Worm (Caenorhabditis elegans) whole organism, L4 larva: ENCODE measurements around the gene vit-6.
A peak's percentile ranks its signal among the peaks of the same experiment; 100 is the strongest.

Source experiments
- D1046.2 ChIP-seq: fragments of 200-800 bp; sonication (Bioruptor generic); IDR thresholded peaks from 2 replicates; pipeline ENCODE4 v1.3.6; 2022; ENCODE audit warnings: missing genetic modification characterization, missing compliant biosample characterization
- F26F4.8 ChIP-seq: fragments of 200-800 bp; sonication (Bioruptor generic); conservative IDR thresholded peaks from 2 replicates; pipeline ENCODE4 v1.3.6; 2022; ENCODE audit warnings: missing genetic modification characterization, missing compliant biosample characterization
- F44E2.7 ChIP-seq: fragments of 200-800 bp; sonication (Bioruptor generic); IDR thresholded peaks from 2 replicates; pipeline ENCODE4 v2.1.2; 2022; ENCODE audit warnings: missing genetic modification characterization, missing compliant biosample characterization
- R02D3.7 ChIP-seq: fragments of 150-350 bp; sonication (generic microtip); optimal IDR thresholded peaks from 3 replicates; lab custom pipeline; 2014; ENCODE audit warnings: missing biosample characterization, missing genetic modification characterization
- Y105C5A.15 ChIP-seq: fragments of 200-800 bp; sonication (Bioruptor generic); IDR thresholded peaks from 2 replicates; pipeline ENCODE4 v1.3.6; 2022; ENCODE audit warnings: missing genetic modification characterization, missing compliant biosample characterization
- Y75B8A.6 ChIP-seq: fragments of 200-800 bp; sonication (Bioruptor generic); IDR thresholded peaks from 2 replicates; pipeline ENCODE4 v1.3.6; 2022; ENCODE audit warnings: missing genetic modification reagents, missing genetic modification characterization, missing compliant biosample characterization
- ZK337.2 ChIP-seq: fragments of 200-800 bp; sonication (Bioruptor generic); IDR thresholded peaks from 2 replicates; pipeline ENCODE4 v1.3.6; 2022; ENCODE audit warnings: missing genetic modification reagents, missing genetic modification characterization, missing compliant biosample characterization
- ZK546.5 ChIP-seq, 2 experiments: sonication (generic microtip); optimal IDR thresholded peaks; 2 replicates each; lab custom pipeline; 2017; ENCODE audit warnings: missing biosample characterization in 2 of 2, missing genetic modification characterization in 2 of 2
- aly-2 ChIP-seq: sonication (generic microtip); optimal IDR thresholded peaks from 2 replicates; lab custom pipeline; 2018; ENCODE audit warnings: missing biosample characterization, missing genetic modification characterization
- ama-1 ChIP-seq: fragments of 150-350 bp; optimal IDR thresholded peaks from 2 replicates; lab custom pipeline; 2014; ENCODE audit warnings: inconsistent platforms, mixed read lengths
- ceh-28 ChIP-seq: fragments of 150-350 bp; optimal IDR thresholded peaks from 2 replicates; lab custom pipeline; 2014; ENCODE audit warnings: missing biosample characterization, missing genetic modification reagents, missing genetic modification characterization
- ceh-32 ChIP-seq: sonication (generic microtip); optimal IDR thresholded peaks from 2 replicates; lab custom pipeline; 2016; ENCODE audit warnings: mild to moderate bottlenecking, missing genetic modification characterization, missing compliant biosample characterization; ENCODE audit not compliant: poor library complexity
- ceh-44 ChIP-seq: fragments of 200-800 bp; sonication (Bioruptor generic); IDR thresholded peaks from 2 replicates; pipeline ENCODE4 v1.3.6; 2022; ENCODE audit warnings: missing genetic modification reagents, missing genetic modification characterization, missing compliant biosample characterization
- ceh-62 ChIP-seq: sonication (generic microtip); optimal IDR thresholded peaks from 2 replicates; lab custom pipeline; 2017; ENCODE audit warnings: missing biosample characterization, missing genetic modification characterization
- ceh-82 ChIP-seq: sonication (generic microtip); optimal IDR thresholded peaks from 2 replicates; lab custom pipeline; 2017; ENCODE audit warnings: missing biosample characterization, missing genetic modification characterization
- cey-2 ChIP-seq: sonication (generic microtip); optimal IDR thresholded peaks from 3 replicates; lab custom pipeline; 2017; ENCODE audit warnings: missing genetic modification characterization, mild to moderate bottlenecking, missing compliant biosample characterization, antibody characterized with exemption, borderline replicate concordance; ENCODE audit not compliant: insufficient read depth
- dmd-6 ChIP-seq: fragments of 200-800 bp; sonication (Bioruptor generic); IDR thresholded peaks from 2 replicates; pipeline ENCODE4 v1.3.6; 2022; ENCODE audit warnings: missing genetic modification reagents, missing genetic modification characterization, missing compliant biosample characterization
- dmd-8 ChIP-seq: fragments of 200-800 bp; sonication (Bioruptor generic); IDR thresholded peaks from 2 replicates; pipeline ENCODE4 v1.3.6; 2022; ENCODE audit warnings: missing genetic modification characterization, missing compliant biosample characterization
- duxl-1 ChIP-seq: sonication (generic microtip); optimal IDR thresholded peaks from 2 replicates; lab custom pipeline; 2016; ENCODE audit warnings: mild to moderate bottlenecking, missing genetic modification characterization, moderate library complexity, missing compliant biosample characterization; ENCODE audit not compliant: poor library complexity
- fkh-10 ChIP-seq: fragments of 150-350 bp; optimal IDR thresholded peaks from 2 replicates; lab custom pipeline; 2014; ENCODE audit warnings: missing biosample characterization, missing genetic modification reagents, missing genetic modification characterization
- fos-1 ChIP-seq: fragments of 150-350 bp; optimal IDR thresholded peaks from 2 replicates; lab custom pipeline; 2014; ENCODE audit warnings: missing biosample characterization, missing genetic modification characterization
- hlh-11 ChIP-seq: fragments of 200-800 bp; sonication (Bioruptor generic); optimal IDR thresholded peaks from 2 replicates; lab custom pipeline; 2018; ENCODE audit warnings: mild to moderate bottlenecking, missing genetic modification characterization, missing compliant biosample characterization
- hlh-30 ChIP-seq: sonication (generic microtip); optimal IDR thresholded peaks from 2 replicates; lab custom pipeline; 2017; ENCODE audit warnings: antibody characterized with exemption, mild to moderate bottlenecking, missing genetic modification characterization, missing compliant biosample characterization; ENCODE audit not compliant: insufficient read depth
- jun-1 ChIP-seq: fragments of 150-350 bp; optimal IDR thresholded peaks from 2 replicates; lab custom pipeline; 2014; ENCODE audit warnings: missing biosample characterization, missing genetic modification reagents, missing genetic modification characterization
- lin-13 ChIP-seq: fragments of 150-350 bp; optimal IDR thresholded peaks from 2 replicates; lab custom pipeline; 2014; ENCODE audit warnings: missing biosample characterization, missing genetic modification reagents, missing genetic modification characterization
- lin-29 ChIP-seq: fragments of 200-800 bp; sonication (Bioruptor generic); IDR thresholded peaks from 2 replicates; pipeline ENCODE4 v1.3.6; 2022; ENCODE audit warnings: missing genetic modification reagents, missing genetic modification characterization, missing compliant biosample characterization
- lin-39 ChIP-seq: fragments of 150-350 bp; optimal IDR thresholded peaks from 2 replicates; lab custom pipeline; 2014; ENCODE audit warnings: missing biosample characterization, missing genetic modification reagents, missing genetic modification characterization
- lir-3 ChIP-seq: sonication (generic microtip); optimal IDR thresholded peaks from 2 replicates; lab custom pipeline; 2016; ENCODE audit warnings: mild to moderate bottlenecking, missing genetic modification characterization, missing compliant biosample characterization
- lsy-2 ChIP-seq, 2 experiments: fragments of 150-350 bp in 1 of 2; sonication (generic microtip) in 1 of 2; optimal IDR thresholded peaks; 2 replicates each; lab custom pipeline; 2014 to 2017; ENCODE audit warnings: missing biosample characterization in 2 of 2, missing genetic modification characterization in 2 of 2
- madf-5 ChIP-seq, 2 experiments: fragments of 200-800 bp; sonication (Bioruptor generic); IDR thresholded peaks; 2 replicates each; pipeline ENCODE4 v1.3.6; 2022; ENCODE audit warnings: missing compliant biosample characterization in 2 of 2, missing genetic modification characterization in 2 of 2
- madf-9 ChIP-seq: fragments of 200-800 bp; sonication (Bioruptor generic); conservative IDR thresholded peaks from 2 replicates; pipeline ENCODE4 v1.3.6; 2022; ENCODE audit warnings: missing genetic modification reagents, missing genetic modification characterization, missing compliant biosample characterization
- mdt-29 ChIP-seq: fragments of 200-800 bp; sonication (Bioruptor generic); IDR thresholded peaks from 2 replicates; pipeline ENCODE4 v1.3.6; 2022; ENCODE audit warnings: missing genetic modification reagents, missing genetic modification characterization, missing compliant biosample characterization
- mes-2 ChIP-seq: sonication (generic microtip); optimal IDR thresholded peaks from 2 replicates; lab custom pipeline; 2016; ENCODE audit warnings: missing genotype, mild to moderate bottlenecking, missing genetic modification characterization, missing compliant biosample characterization; ENCODE audit not compliant: poor library complexity, severe bottlenecking
- mxl-2 ChIP-seq: fragments of 200-800 bp; sonication (Bioruptor generic); conservative IDR thresholded peaks from 2 replicates; pipeline ENCODE4 v1.3.6; 2022; ENCODE audit warnings: missing genetic modification reagents, missing genetic modification characterization, missing compliant biosample characterization
- mxl-3 ChIP-seq: fragments of 200-800 bp; sonication (Bioruptor generic); optimal IDR thresholded peaks from 2 replicates; lab custom pipeline; 2018; ENCODE audit warnings: mild to moderate bottlenecking, missing genetic modification characterization, missing compliant biosample characterization
- nhr-10 ChIP-seq: fragments of 150-350 bp; optimal IDR thresholded peaks from 2 replicates; lab custom pipeline; 2014; ENCODE audit warnings: missing biosample characterization, missing genetic modification characterization
- nhr-102 ChIP-seq: sonication (generic microtip); optimal IDR thresholded peaks from 2 replicates; lab custom pipeline; 2016; ENCODE audit warnings: mild to moderate bottlenecking, missing genetic modification characterization, moderate library complexity, missing compliant biosample characterization
- nhr-11 ChIP-seq: fragments of 150-350 bp; optimal IDR thresholded peaks from 2 replicates; lab custom pipeline; 2014; ENCODE audit warnings: missing biosample characterization, missing genetic modification characterization
- nhr-111 ChIP-seq: fragments of 200-800 bp; sonication (Bioruptor generic); optimal IDR thresholded peaks from 2 replicates; lab custom pipeline; 2018; ENCODE audit warnings: mild to moderate bottlenecking, missing genetic modification characterization, missing compliant biosample characterization
- nhr-237 ChIP-seq: sonication (generic microtip); optimal IDR thresholded peaks from 2 replicates; lab custom pipeline; 2017; ENCODE audit warnings: missing biosample characterization, missing genetic modification characterization
- nhr-42 ChIP-seq: fragments of 200-800 bp; sonication (Bioruptor generic); IDR thresholded peaks from 2 replicates; pipeline ENCODE4 v1.3.6; 2022; ENCODE audit warnings: missing genetic modification characterization, missing compliant biosample characterization
- nhr-48 ChIP-seq: sonication (generic microtip); optimal IDR thresholded peaks from 2 replicates; lab custom pipeline; 2016; ENCODE audit warnings: mild to moderate bottlenecking, missing genetic modification characterization, missing compliant biosample characterization
- sdz-12 ChIP-seq: fragments of 200-800 bp; sonication (Bioruptor generic); optimal IDR thresholded peaks from 2 replicates; lab custom pipeline; 2018; ENCODE audit warnings: mild to moderate bottlenecking, missing genetic modification characterization, missing compliant biosample characterization
- set-16 ChIP-seq: fragments of 200-800 bp; sonication (Bioruptor generic); IDR thresholded peaks from 2 replicates; pipeline ENCODE4 v1.3.6; 2022; ENCODE audit warnings: missing genetic modification reagents, missing genetic modification characterization, missing compliant biosample characterization
- spr-1 ChIP-seq: sonication (generic microtip); optimal IDR thresholded peaks from 2 replicates; lab custom pipeline; 2016; ENCODE audit warnings: mild to moderate bottlenecking, missing genetic modification characterization, missing compliant biosample characterization
- tag-97 ChIP-seq: fragments of 200-800 bp; sonication (Bioruptor generic); IDR thresholded peaks from 2 replicates; pipeline ENCODE4 v1.3.6; 2022; ENCODE audit warnings: missing genetic modification characterization, missing compliant biosample characterization
- tra-1 ChIP-seq: fragments of 200-800 bp; sonication (Bioruptor generic); IDR thresholded peaks from 2 replicates; pipeline ENCODE4 v1.3.6; 2022; ENCODE audit warnings: missing genetic modification reagents, missing genetic modification characterization, missing compliant biosample characterization
- unc-130 ChIP-seq: sonication (generic microtip); optimal IDR thresholded peaks from 2 replicates; lab custom pipeline; 2016; ENCODE audit warnings: missing genetic modification reagents, missing genetic modification characterization, missing compliant biosample characterization
- unc-39 ChIP-seq: sonication (generic microtip); optimal IDR thresholded peaks from 2 replicates; lab custom pipeline; 2017; ENCODE audit warnings: missing biosample characterization, missing genetic modification characterization
- zag-1 ChIP-seq: fragments of 150-350 bp; optimal IDR thresholded peaks from 2 replicates; lab custom pipeline; 2014; ENCODE audit warnings: missing biosample characterization, missing genetic modification characterization
- zfp-3 ChIP-seq: fragments of 200-800 bp; sonication (Bioruptor generic); conservative IDR thresholded peaks from 2 replicates; pipeline ENCODE4 v1.3.6; 2022; ENCODE audit warnings: missing genetic modification reagents, missing genetic modification characterization, missing compliant biosample characterization
- ztf-11 ChIP-seq: fragments of 150-350 bp; optimal IDR thresholded peaks from 2 replicates; lab custom pipeline; 2014; ENCODE audit warnings: missing biosample characterization, missing genetic modification characterization

The vit-6 gene

ce11 chrIV:8252856-8253255 is 8.1 kb upstream of the vit-6 start (continued):
- no peak for TF ChIP-seq Y75B8A.6
- TF ChIP-seq unc-130 (GFP tag; lab: Kevin White, UChicago): peak; percentile 80
- TF ChIP-seq lin-29 (GFP tag; lab: Robert Waterston, UW): no peak
- TF ChIP-seq tag-97 (GFP tag; lab: Robert Waterston, UW): no peak
- peak; percentile 77 to 81; a peak in 2 of 4 replicates for TF ChIP-seq madf-5 (GFP tag; IDR thresholded peaks at IDR 0.05; lab: Robert Waterston, UW)
- TF ChIP-seq lsy-2 (tag; optimal IDR thresholded peaks at IDR 0.05; lab: Kevin White, UChicago): peak in 1 of 2 experiments; percentile 67
- TF ChIP-seq mdt-29 (GFP tag; lab: Robert Waterston, UW): no peak
- peak; percentile 96 for TF ChIP-seq F44E2.7 (GFP tag; lab: Robert Waterston, UW)
- TF ChIP-seq lin-39: no peak
- TF ChIP-seq hlh-11 (tag; lab: Kevin White, UChicago): peak; percentile 66
- peak; percentile 64 for TF ChIP-seq mxl-3 (GFP tag; lab: Kevin White, UChicago)
- peak; percentile 60; the same call in 1 of the 2 replicates for TF ChIP-seq madf-9 (GFP tag; lab: Robert Waterston, UW)
- no peak for TF ChIP-seq zag-1
- TF ChIP-seq duxl-1: peak; percentile 79
- TF ChIP-seq fkh-10 (GFP tag; lab: Kevin White, UChicago): no peak
- peak; percentile 97 for TF ChIP-seq dmd-8 (GFP tag; lab: Robert Waterston, UW)
- TF ChIP-seq nhr-42: peak; percentile 79; the same call in 1 of the 2 replicates
- TF ChIP-seq mxl-2 (GFP tag; lab: Robert Waterston, UW): peak; percentile 72
- TF ChIP-seq lir-3: peak; percentile 55
- TF ChIP-seq nhr-237 (tag; lab: Kevin White, UChicago): no peak
- peak; percentile 78 for TF ChIP-seq dmd-6 (GFP tag; lab: Robert Waterston, UW)
- TF ChIP-seq zfp-3 (GFP tag; lab: Robert Waterston, UW): peak; percentile 73
- no peak for TF ChIP-seq ama-1 (lab: Kevin White, UChicago)
- TF ChIP-seq ZK337.2 (GFP tag; lab: Robert Waterston, UW): 0 out of 2 replicates have a peak, but pooled peaks have one; percentile 59
- TF ChIP-seq spr-1 (tag; lab: Kevin White, UChicago): peak; percentile 68
- TF ChIP-seq cey-2 (tag; lab: Kevin White, UChicago): no peak
- TF ChIP-seq ztf-11: no peak
- TF ChIP-seq ceh-32 (tag; lab: Kevin White, UChicago): no peak
- TF ChIP-seq ceh-62 (tag; lab: Kevin White, UChicago): no peak
- TF ChIP-seq aly-2 (tag; lab: Kevin White, UChicago): no peak
- peak; percentile 98 for TF ChIP-seq F26F4.8 (GFP tag; lab: Robert Waterston, UW)
- TF ChIP-seq ZK546.5 (tag; optimal IDR thresholded peaks at IDR 0.05; lab: Kevin White, UChicago): no peak
- no peak for TF ChIP-seq nhr-10 (tag; lab: Kevin White, UChicago)
- no peak for TF ChIP-seq R02D3.7
- TF ChIP-seq nhr-102 (tag; lab: Kevin White, UChicago): peak; percentile 84
- TF ChIP-seq ceh-82: no peak
- TF ChIP-seq nhr-111 (GFP tag; lab: Kevin White, UChicago): peak; percentile 55
- no peak for TF ChIP-seq jun-1 (tag; lab: Kevin White, UChicago)
- no peak for TF ChIP-seq ceh-44 (GFP tag; lab: Robert Waterston, UW)
- peak; percentile 70 for TF ChIP-seq nhr-48 (tag; lab: Kevin White, UChicago)
- peak; percentile 83 for TF ChIP-seq tra-1 (GFP tag; lab: Robert Waterston, UW)
- TF ChIP-seq sdz-12 (GFP tag; lab: Kevin White, UChicago): peak; percentile 83
- TF ChIP-seq fos-1 (tag; lab: Kevin White, UChicago): no peak
- no peak for TF ChIP-seq ceh-28 (tag; lab: Kevin White, UChicago)
- TF ChIP-seq D1046.2: peak; percentile 83; the same call in 1 of the 2 replicates
- TF ChIP-seq mes-2: no peak
- peak; percentile 77 for TF ChIP-seq hlh-30 (tag; lab: Kevin White, UChicago)
- TF ChIP-seq unc-39 (tag; lab: Kevin White, UChicago): no peak
- TF ChIP-seq Y105C5A.15 (GFP tag; lab: Robert Waterston, UW): peak; percentile 93; the same call in 1 of the 2 replicates
- TF ChIP-seq set-16 (GFP tag; lab: Robert Waterston, UW): no peak
- TF ChIP-seq nhr-11: no peak
- peak; percentile 79 for TF ChIP-seq lin-13 (GFP tag; lab: Kevin White, UChicago)
